Worm (Caenorhabditis elegans): ENCODE measurements around the gene Y62H9A.14.

Gene Y62H9A.14

ce11 chrX:11920723-11921283, at the start of gene Y62H9A.14:
TSS of gene Y62H9A.14 (plus strand) at chrX:11921233.
- no peak for TF ChIP-seq hmg-4 (GFP tag; optimal IDR thresholded peaks at IDR 0.05)
- no peak for TF ChIP-seq B0310.2 (tag; optimal IDR thresholded peaks at IDR 0.05)
- TF ChIP-seq tbx-37 (GFP tag; conservative IDR thresholded peaks at IDR 0.05), result no peak
- TF ChIP-seq hmbx-1 (tag; optimal IDR thresholded peaks at IDR 0.05), result no peak
- no peak for TF ChIP-seq F13C5.2 (tag; optimal IDR thresholded peaks at IDR 0.05)
- TF ChIP-seq aly-1 (tag; optimal IDR thresholded peaks at IDR 0.05), result no peak
- no peak for TF ChIP-seq scrt-1 (GFP tag; IDR thresholded peaks at IDR 0.05)
- no peak for TF ChIP-seq sea-1 (GFP tag; conservative IDR thresholded peaks at IDR 0.05)
- no peak for TF ChIP-seq ceh-36 (tag; optimal IDR thresholded peaks at IDR 0.05)
- no peak for TF ChIP-seq hnd-1 (tag; optimal IDR thresholded peaks at IDR 0.05)
- no peak for TF ChIP-seq pes-1 (GFP tag; IDR thresholded peaks at IDR 0.05)
- TF ChIP-seq ceh-13 (GFP tag; optimal IDR thresholded peaks at IDR 0.05), result no peak
- no peak for TF ChIP-seq tbx-11 (GFP tag; IDR thresholded peaks at IDR 0.05)

- TF ChIP-seq tbx-37 (GFP tag; conservative IDR thresholded peaks at IDR 0.05), result no peak
- TF ChIP-seq scrt-1 (GFP tag; IDR thresholded peaks at IDR 0.05), result 0 out of 2 replicates have a peak, but pooled peaks have one; percentile 16
These were observed 48.8 kb upstream of the Y62H9A.14 start for ce11 chrX:11872210-11872609.

- TF ChIP-seq ama-1 (optimal IDR thresholded peaks at IDR 0.05) (no peak), flt-1 (GFP tag; IDR thresholded peaks at IDR 0.05) (no peak), hmg-4 (GFP tag; optimal IDR thresholded peaks at IDR 0.05) (no peak), hmbx-1 (tag; optimal IDR thresholded peaks at IDR 0.05) (no peak)
These were observed 45.8 kb upstream of the Y62H9A.14 start, which contains the start of gene Y62H9A.1 for ce11 chrX:11875260-11875659. TSS of gene Y62H9A.1 (plus strand) at chrX:11875541.

- TF ChIP-seq B0310.2 (tag; optimal IDR thresholded peaks at IDR 0.05) (no peak), ama-1 (optimal IDR thresholded peaks at IDR 0.05) (no peak), pes-1 (GFP tag; IDR thresholded peaks at IDR 0.05) (no peak), tbx-37 (GFP tag; conservative IDR thresholded peaks at IDR 0.05) (no peak), ceh-13 (GFP tag; optimal IDR thresholded peaks at IDR 0.05) (no peak), ets-7 (tag; optimal IDR thresholded peaks at IDR 0.05) (no peak), ceh-36 (tag; optimal IDR thresholded peaks at IDR 0.05) (no peak), hmg-4 (GFP tag; optimal IDR thresholded peaks at IDR 0.05) (no peak), scrt-1 (GFP tag; IDR thresholded peaks at IDR 0.05) (no peak), hnd-1 (tag; optimal IDR thresholded peaks at IDR 0.05) (no peak), aly-1 (tag; optimal IDR thresholded peaks at IDR 0.05) (no peak), tbx-11 (GFP tag; IDR thresholded peaks at IDR 0.05) (no peak), hmbx-1 (tag; optimal IDR thresholded peaks at IDR 0.05) (no peak), sea-1 (GFP tag; conservative IDR thresholded peaks at IDR 0.05) (no peak)
These were observed 42.9 kb upstream of the Y62H9A.14 start, which contains the start of gene Y62H9A.2 for ce11 chrX:11878109-11878508. TSS of gene Y62H9A.2 (minus strand) at chrX:11878209.

- TF ChIP-seq tbx-11 (GFP tag; IDR thresholded peaks at IDR 0.05), result no peak
- no peak for TF ChIP-seq aly-1 (tag; optimal IDR thresholded peaks at IDR 0.05)
- no peak for TF ChIP-seq scrt-1 (GFP tag; IDR thresholded peaks at IDR 0.05)
- no peak for TF ChIP-seq ceh-13 (GFP tag; optimal IDR thresholded peaks at IDR 0.05)
- TF ChIP-seq flt-1 (GFP tag; IDR thresholded peaks at IDR 0.05), result no peak
- no peak for TF ChIP-seq tra-4 (tag; optimal IDR thresholded peaks at IDR 0.05)
- TF ChIP-seq hnd-1 (tag; optimal IDR thresholded peaks at IDR 0.05), result no peak
- TF ChIP-seq hmbx-1 (tag; optimal IDR thresholded peaks at IDR 0.05), result no peak
- no peak for TF ChIP-seq ets-7 (tag; optimal IDR thresholded peaks at IDR 0.05)
- no peak for TF ChIP-seq ama-1 (optimal IDR thresholded peaks at IDR 0.05)
- no peak for TF ChIP-seq hmg-4 (GFP tag; optimal IDR thresholded peaks at IDR 0.05)
- TF ChIP-seq ceh-36 (tag; optimal IDR thresholded peaks at IDR 0.05), result no peak
- TF ChIP-seq tbx-37 (GFP tag; conservative IDR thresholded peaks at IDR 0.05), result no peak
- no peak for TF ChIP-seq B0310.2 (tag; optimal IDR thresholded peaks at IDR 0.05)
- TF ChIP-seq sea-1 (GFP tag; conservative IDR thresholded peaks at IDR 0.05), result no peak
- no peak for TF ChIP-seq pes-1 (GFP tag; IDR thresholded peaks at IDR 0.05)
- TF ChIP-seq F13C5.2 (tag; optimal IDR thresholded peaks at IDR 0.05), result no peak
These were observed 41.2 kb upstream of the Y62H9A.14 start, which contains the start of the genes Y62H9A.3 and Y62H9A.4 for ce11 chrX:11879871-11880270. TSS of gene Y62H9A.3 (minus strand) at chrX:11879971. TSS of gene Y62H9A.4 (plus strand) at chrX:11880126.

ce11 chrX:11882800-11883199, 38.2 kb upstream of the Y62H9A.14 start, which contains the start of the genes Y62H9A.5 and ule-5:
TSS of gene Y62H9A.5 (minus strand) at chrX:11882900.
TSS of gene ule-5 (plus strand) at chrX:11883127.
- no peak for TF ChIP-seq sea-1 (GFP tag; conservative IDR thresholded peaks at IDR 0.05)

- TF ChIP-seq ets-7 (tag; optimal IDR thresholded peaks at IDR 0.05), result no peak
- no peak for TF ChIP-seq scrt-1 (GFP tag; IDR thresholded peaks at IDR 0.05)
- TF ChIP-seq flt-1 (GFP tag; IDR thresholded peaks at IDR 0.05), result no peak
- no peak for TF ChIP-seq tra-4 (tag; optimal IDR thresholded peaks at IDR 0.05)
- TF ChIP-seq hmbx-1 (tag; optimal IDR thresholded peaks at IDR 0.05), result no peak
- no peak for TF ChIP-seq F13C5.2 (tag; optimal IDR thresholded peaks at IDR 0.05)
- TF ChIP-seq ceh-13 (GFP tag; optimal IDR thresholded peaks at IDR 0.05), result no peak
- no peak for TF ChIP-seq B0310.2 (tag; optimal IDR thresholded peaks at IDR 0.05)
- no peak for TF ChIP-seq ceh-36 (tag; optimal IDR thresholded peaks at IDR 0.05)
- TF ChIP-seq hmg-4 (GFP tag; optimal IDR thresholded peaks at IDR 0.05), result no peak
- TF ChIP-seq tbx-37 (GFP tag; conservative IDR thresholded peaks at IDR 0.05), result no peak
- TF ChIP-seq ama-1 (optimal IDR thresholded peaks at IDR 0.05), result no peak
- TF ChIP-seq sea-1 (GFP tag; conservative IDR thresholded peaks at IDR 0.05), result no peak
- no peak for TF ChIP-seq aly-1 (tag; optimal IDR thresholded peaks at IDR 0.05)
- no peak for TF ChIP-seq pes-1 (GFP tag; IDR thresholded peaks at IDR 0.05)
- TF ChIP-seq hnd-1 (tag; optimal IDR thresholded peaks at IDR 0.05), result no peak
- TF ChIP-seq tbx-11 (GFP tag; IDR thresholded peaks at IDR 0.05), result no peak
These were observed 35.5 kb upstream of the Y62H9A.14 start, which contains the start of gene Y62H9A.7 for ce11 chrX:11885577-11885976. TSS of gene Y62H9A.7 (minus strand) at chrX:11885677.

- TF ChIP-seq scrt-1 (GFP tag; IDR thresholded peaks at IDR 0.05) (no peak), B0310.2 (tag; optimal IDR thresholded peaks at IDR 0.05) (no peak)
These were observed 28.7 kb upstream of the Y62H9A.14 start, which contains the start of gene Y62H9A.8 for ce11 chrX:11892328-11892727. TSS of gene Y62H9A.8 (minus strand) at chrX:11892428.
